Worm (Caenorhabditis elegans) whole organism, L3 larva: ENCODE data around the gene K07E1.1.

Source experiments
- R02D3.7 ChIP-seq: fragments of 150-350 bp; optimal IDR thresholded peaks from 2 replicates; lab custom pipeline; 2014; ENCODE audit warnings: missing biosample characterization, missing genetic modification characterization
- ZK546.5 ChIP-seq: sonication (generic microtip); optimal IDR thresholded peaks from 2 replicates; lab custom pipeline; 2017; ENCODE audit warnings: missing biosample characterization, missing genetic modification characterization
- aly-2 ChIP-seq: fragments of 150-350 bp; optimal IDR thresholded peaks from 2 replicates; lab custom pipeline; 2014; ENCODE audit warnings: missing biosample characterization, missing genetic modification characterization
- ceh-16 ChIP-seq: sonication (generic microtip); optimal IDR thresholded peaks from 2 replicates; lab custom pipeline; 2017; ENCODE audit warnings: missing biosample characterization, missing genetic modification characterization
- ceh-82 ChIP-seq: fragments of 150-350 bp; optimal IDR thresholded peaks from 2 replicates; lab custom pipeline; 2014; ENCODE audit warnings: missing biosample characterization, missing genetic modification characterization
- ceh-9 ChIP-seq: sonication (generic microtip); optimal IDR thresholded peaks from 2 replicates; lab custom pipeline; 2018; ENCODE audit warnings: missing biosample characterization, missing genetic modification characterization
- daf-12 ChIP-seq: fragments of 150-350 bp; optimal IDR thresholded peaks from 2 replicates; lab custom pipeline; 2014; ENCODE audit warnings: missing biosample characterization, missing genetic modification reagents, missing genetic modification characterization
- elt-2 ChIP-seq: sonication (generic microtip); optimal IDR thresholded peaks from 2 replicates; lab custom pipeline; 2016; ENCODE audit warnings: missing genetic modification reagents, mild to moderate bottlenecking, missing genetic modification characterization, missing compliant biosample characterization
- eor-1 ChIP-seq, 2 experiments: fragments of 150-350 bp; optimal IDR thresholded peaks; 2 replicates each; lab custom pipeline; 2014 to 2018; ENCODE audit warnings: missing biosample characterization in 2 of 2, missing genetic modification characterization in 2 of 2
- fos-1 ChIP-seq: fragments of 150-350 bp; optimal IDR thresholded peaks from 2 replicates; lab custom pipeline; 2014; ENCODE audit warnings: missing biosample characterization, missing genetic modification characterization
- jun-1 ChIP-seq: fragments of 150-350 bp; optimal IDR thresholded peaks from 2 replicates; lab custom pipeline; 2014; ENCODE audit warnings: missing biosample characterization, missing genetic modification reagents, missing genetic modification characterization
- lin-15B ChIP-seq: fragments of 150-350 bp; optimal IDR thresholded peaks from 2 replicates; lab custom pipeline; 2014; ENCODE audit warnings: missing biosample characterization, missing genetic modification characterization
- lsy-12 ChIP-seq: sonication (generic microtip); optimal IDR thresholded peaks from 2 replicates; lab custom pipeline; 2016; ENCODE audit warnings: mild to moderate bottlenecking, missing genetic modification characterization, missing compliant biosample characterization
- mml-1 ChIP-seq: fragments of 150-350 bp; sonication (generic microtip); optimal IDR thresholded peaks from 3 replicates; lab custom pipeline; 2014; ENCODE audit warnings: missing biosample characterization, missing genetic modification characterization
- nfya-1 ChIP-seq: sonication (generic microtip); optimal IDR thresholded peaks from 2 replicates; lab custom pipeline; 2017; ENCODE audit warnings: missing genetic modification characterization, mild to moderate bottlenecking, missing compliant biosample characterization, antibody characterized with exemption, moderate library complexity; ENCODE audit not compliant: insufficient read depth
- nhr-12 ChIP-seq: fragments of 150-350 bp; optimal IDR thresholded peaks from 2 replicates; lab custom pipeline; 2014; ENCODE audit warnings: missing biosample characterization, missing genetic modification characterization
- nhr-23 ChIP-seq: fragments of 150-350 bp; optimal IDR thresholded peaks from 2 replicates; lab custom pipeline; 2014; ENCODE audit warnings: missing biosample characterization, missing genetic modification reagents, missing genetic modification characterization
- nhr-237 ChIP-seq: fragments of 150-350 bp; optimal IDR thresholded peaks from 2 replicates; lab custom pipeline; 2014; ENCODE audit warnings: missing biosample characterization, missing genetic modification characterization
- nhr-25 ChIP-seq: sonication (generic microtip); optimal IDR thresholded peaks from 2 replicates; lab custom pipeline; 2017; ENCODE audit warnings: missing biosample characterization, missing genetic modification characterization
- nhr-28 ChIP-seq: fragments of 150-350 bp; optimal IDR thresholded peaks from 2 replicates; lab custom pipeline; 2014; ENCODE audit warnings: missing biosample characterization, missing genetic modification characterization
- nhr-67 ChIP-seq: fragments of 150-350 bp; optimal IDR thresholded peaks from 2 replicates; lab custom pipeline; 2014; ENCODE audit warnings: missing biosample characterization, missing genetic modification characterization
- nhr-76 ChIP-seq: fragments of 150-350 bp; sonication (generic microtip); optimal IDR thresholded peaks from 5 replicates; lab custom pipeline; 2014; ENCODE audit warnings: missing biosample characterization, missing genetic modification characterization
- nhr-77 ChIP-seq: fragments of 150-350 bp; optimal IDR thresholded peaks from 2 replicates; lab custom pipeline; 2014; ENCODE audit warnings: missing biosample characterization, missing genetic modification characterization
- pha-4 ChIP-seq: fragments of 150-350 bp; optimal IDR thresholded peaks from 2 replicates; lab custom pipeline; 2014; ENCODE audit warnings: missing biosample characterization, missing genetic modification reagents, missing genetic modification characterization
- pqm-1 ChIP-seq: fragments of 150-350 bp; optimal IDR thresholded peaks from 2 replicates; lab custom pipeline; 2017; ENCODE audit warnings: missing biosample characterization, missing genetic modification characterization, inconsistent platforms
- skn-1 ChIP-seq: fragments of 150-350 bp; optimal IDR thresholded peaks from 2 replicates; lab custom pipeline; 2014; ENCODE audit warnings: missing biosample characterization, missing genetic modification characterization
- snpc-4 ChIP-seq: fragments of 150-350 bp; optimal IDR thresholded peaks from 2 replicates; lab custom pipeline; 2014; ENCODE audit warnings: missing biosample characterization, missing genetic modification characterization
- tbx-2 ChIP-seq: sonication (generic microtip); optimal IDR thresholded peaks from 2 replicates; lab custom pipeline; 2016; ENCODE audit warnings: mild to moderate bottlenecking, missing genetic modification characterization, missing compliant biosample characterization
- unc-39 ChIP-seq: sonication (generic microtip); optimal IDR thresholded peaks from 4 replicates; lab custom pipeline; 2017; ENCODE audit warnings: missing biosample characterization, missing genetic modification characterization
- unc-62 ChIP-seq: fragments of 150-350 bp; sonication (generic microtip); optimal IDR thresholded peaks from 4 replicates; lab custom pipeline; 2014; ENCODE audit warnings: missing biosample characterization, missing genetic modification reagents, missing genetic modification characterization
- ztf-11 ChIP-seq: fragments of 150-350 bp; optimal IDR thresholded peaks from 2 replicates; lab custom pipeline; 2014; ENCODE audit warnings: missing biosample characterization, missing genetic modification characterization
- ztf-4 ChIP-seq: fragments of 150-350 bp; optimal IDR thresholded peaks from 2 replicates; lab custom pipeline; 2014; ENCODE audit warnings: missing biosample characterization, missing genetic modification characterization

Gene K07E1.1

ce11 chrII:4537141-4537540 lies 13.7 kb upstream of the K07E1.1 start, which contains the start of gene sra-33:
Gene sra-33, minus strand, starts transcription at chrII:4537241.
- TF ChIP-seq eor-1 (tag; optimal IDR thresholded peaks at IDR 0.05; lab: Kevin White, UChicago), result no peak
- no peak for TF ChIP-seq unc-39 (tag; lab: Kevin White, UChicago)
- no peak for TF ChIP-seq nfya-1

ce11 chrII:4540631-4541030 lies 10.3 kb upstream of the K07E1.1 start, which contains the start of gene sra-36:
Gene sra-36, minus strand, starts transcription at chrII:4540731.
- TF ChIP-seq snpc-4 (tag; lab: Kevin White, UChicago) (no peak), ZK546.5 (tag; lab: Kevin White, UChicago) (no peak), lin-15B (tag; lab: Kevin White, UChicago) (no peak), nhr-77 (tag; lab: Kevin White, UChicago) (no peak), unc-62 (GFP tag; lab: Kevin White, UChicago) (no peak), mml-1 (no peak), skn-1 (no peak), tbx-2 (tag; lab: Kevin White, UChicago) (no peak), nhr-237 (no peak)

- TF ChIP-seq ztf-11 (tag; lab: Kevin White, UChicago) (no peak), nhr-237 (no peak), jun-1 (tag; lab: Kevin White, UChicago) (no peak), nhr-25 (tag; lab: Kevin White, UChicago) (no peak), daf-12 (tag; lab: Kevin White, UChicago) (no peak), pha-4 (tag; lab: Kevin White, UChicago) (no peak), nhr-76 (no peak), R02D3.7 (tag; lab: Kevin White, UChicago) (no peak), nhr-67 (tag; lab: Kevin White, UChicago) (no peak), lsy-12 (tag; lab: Kevin White, UChicago) (no peak), pqm-1 (tag; lab: Kevin White, UChicago) (no peak), ceh-9 (no peak), aly-2 (tag; lab: Kevin White, UChicago) (no peak), ztf-4 (tag; lab: Kevin White, UChicago) (no peak)
These were observed 7.3 kb upstream of the K07E1.1 start, which contains the start of gene sra-34 for ce11 chrII:4543568-4543967. Gene sra-34, minus strand, starts transcription at chrII:4543668.

DNA sequence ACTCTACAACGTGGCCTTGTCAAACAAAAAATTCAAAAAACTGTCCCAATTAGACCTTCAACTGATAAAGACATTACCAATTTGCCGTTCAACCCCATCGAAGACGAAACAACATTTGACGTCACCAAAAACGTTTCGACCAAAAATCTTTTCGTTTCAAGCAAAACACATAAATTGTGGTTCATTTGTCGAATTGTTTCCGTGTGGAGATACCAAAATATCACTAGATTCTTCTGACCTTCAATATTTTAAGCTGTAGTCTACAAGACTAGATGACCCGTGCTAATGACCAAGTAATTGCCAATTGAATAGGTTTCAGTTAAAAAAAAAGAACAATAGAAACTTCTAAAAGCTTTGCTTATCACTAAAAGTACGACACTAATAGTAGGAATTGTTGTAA lies 2.5 kb upstream of the K07E1.1 start:
- TF ChIP-seq jun-1 (tag; lab: Kevin White, UChicago) (no peak), nhr-25 (tag; lab: Kevin White, UChicago) (peak; percentile 28)

DNA sequence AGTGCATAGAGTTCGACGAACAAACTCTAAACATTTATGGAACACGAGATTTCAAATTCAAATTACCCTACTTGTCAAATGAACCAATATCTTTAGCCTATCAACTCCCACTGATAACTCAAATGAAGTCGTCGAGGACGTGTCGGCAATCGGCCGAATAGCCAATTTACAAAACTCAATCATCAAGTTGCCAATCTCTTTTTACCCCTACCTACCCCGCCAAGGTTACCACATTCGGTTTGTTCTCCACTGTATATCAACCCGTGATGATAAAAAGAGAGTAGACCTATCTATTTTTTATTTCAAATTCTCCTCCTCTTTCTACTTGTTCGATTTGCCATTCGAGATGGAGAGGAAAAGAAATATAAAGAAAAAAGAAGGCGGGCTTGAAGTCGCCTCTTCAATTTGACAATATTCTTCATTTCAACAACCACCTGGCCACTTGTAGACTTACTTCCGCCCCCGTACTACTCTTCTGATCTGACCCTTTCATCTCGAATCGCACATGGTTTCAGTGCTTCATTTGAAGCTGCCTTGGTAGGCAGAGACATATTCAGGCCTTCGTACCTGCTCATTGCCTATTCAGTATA lies 805 bp upstream of the K07E1.1 start:
- TF ChIP-seq tbx-2 (tag; lab: Kevin White, UChicago), result no peak

ce11 chrII:4552088-4552487 lies 1.2 kb downstream of the K07E1.1 start:
- peak; percentile 76 for TF ChIP-seq elt-2
- no peak for TF ChIP-seq ceh-16 (tag; lab: Kevin White, UChicago)
- peak; percentile 83 for TF ChIP-seq pqm-1 (tag; lab: Kevin White, UChicago)
- peak; percentile 38 for TF ChIP-seq ztf-4 (tag; lab: Kevin White, UChicago)

- TF ChIP-seq nhr-12 (tag; lab: Kevin White, UChicago), result no peak
- no peak for TF ChIP-seq ceh-82 (tag; lab: Kevin White, UChicago)
- no peak for TF ChIP-seq nhr-77 (tag; lab: Kevin White, UChicago)
- no peak for TF ChIP-seq aly-2 (tag; lab: Kevin White, UChicago)
- no peak for TF ChIP-seq R02D3.7 (tag; lab: Kevin White, UChicago)
- no peak for TF ChIP-seq mml-1
- no peak for TF ChIP-seq nhr-23
- no peak for TF ChIP-seq unc-62 (GFP tag; lab: Kevin White, UChicago)
- TF ChIP-seq nhr-25 (tag; lab: Kevin White, UChicago), result no peak
- TF ChIP-seq nhr-28, result no peak
- no peak for TF ChIP-seq ceh-16 (tag; lab: Kevin White, UChicago)
- no peak for TF ChIP-seq nfya-1
- TF ChIP-seq skn-1, result no peak
- no peak for TF ChIP-seq pha-4 (tag; lab: Kevin White, UChicago)
- TF ChIP-seq fos-1 (tag; lab: Kevin White, UChicago), result no peak
These were observed 6.6 kb downstream of the K07E1.1 start, which contains the start of gene M03A1.3 for ce11 chrII:4557487-4557886. Gene M03A1.3, plus strand, starts transcription at chrII:4557787.
